Worm (Caenorhabditis elegans) whole organism, L4 larva: ENCODE measurements around the gene pdhk-2.

Source experiments
- D1046.2 ChIP-seq: fragments of 200-800 bp; sonication (Bioruptor generic); IDR thresholded peaks from 2 replicates; pipeline ENCODE4 v1.3.6; 2022; ENCODE audit warnings: missing genetic modification characterization, missing compliant biosample characterization
- F26F4.8 ChIP-seq: fragments of 200-800 bp; sonication (Bioruptor generic); conservative IDR thresholded peaks from 2 replicates; pipeline ENCODE4 v1.3.6; 2022; ENCODE audit warnings: missing genetic modification characterization, missing compliant biosample characterization
- F49E8.2 ChIP-seq: sonication (generic microtip); optimal IDR thresholded peaks from 2 replicates; lab custom pipeline; 2016; ENCODE audit warnings: missing compliant biosample characterization, mild to moderate bottlenecking, missing genetic modification characterization, borderline replicate concordance
- R02D3.7 ChIP-seq: fragments of 150-350 bp; sonication (generic microtip); optimal IDR thresholded peaks from 3 replicates; lab custom pipeline; 2014; ENCODE audit warnings: missing biosample characterization, missing genetic modification characterization
- ZK337.2 ChIP-seq: fragments of 200-800 bp; sonication (Bioruptor generic); IDR thresholded peaks from 2 replicates; pipeline ENCODE4 v1.3.6; 2022; ENCODE audit warnings: missing genetic modification reagents, missing genetic modification characterization, missing compliant biosample characterization
- aha-1 ChIP-seq: fragments of 150-350 bp; peaks from one replicate; lab custom pipeline; 2014; ENCODE audit warnings: missing biosample characterization, missing genetic modification characterization
- aly-2 ChIP-seq: sonication (generic microtip); optimal IDR thresholded peaks from 2 replicates; lab custom pipeline; 2018; ENCODE audit warnings: missing biosample characterization, missing genetic modification characterization
- ceh-20 ChIP-seq: fragments of 200-800 bp; sonication (Bioruptor generic); IDR thresholded peaks from 2 replicates; pipeline ENCODE4 v1.3.6; 2022; ENCODE audit warnings: missing genetic modification reagents, missing genetic modification characterization, missing compliant biosample characterization
- ceh-44 ChIP-seq: fragments of 200-800 bp; sonication (Bioruptor generic); IDR thresholded peaks from 2 replicates; pipeline ENCODE4 v1.3.6; 2022; ENCODE audit warnings: missing genetic modification reagents, missing genetic modification characterization, missing compliant biosample characterization
- ctbp-1 ChIP-seq: fragments of 200-800 bp; sonication (Bioruptor generic); IDR thresholded peaks from 2 replicates; pipeline ENCODE4 v1.3.6; 2022; ENCODE audit warnings: missing genetic modification reagents, missing genetic modification characterization, missing compliant biosample characterization
- dmd-6 ChIP-seq: fragments of 200-800 bp; sonication (Bioruptor generic); IDR thresholded peaks from 2 replicates; pipeline ENCODE4 v1.3.6; 2022; ENCODE audit warnings: missing genetic modification reagents, missing genetic modification characterization, missing compliant biosample characterization
- dpl-1 ChIP-seq: fragments of 150-350 bp; optimal IDR thresholded peaks from 2 replicates; lab custom pipeline; 2014; ENCODE audit warnings: missing biosample characterization, missing genetic modification reagents, missing genetic modification characterization
- duxl-1 ChIP-seq: sonication (generic microtip); optimal IDR thresholded peaks from 2 replicates; lab custom pipeline; 2016; ENCODE audit warnings: mild to moderate bottlenecking, missing genetic modification characterization, moderate library complexity, missing compliant biosample characterization; ENCODE audit not compliant: poor library complexity
- fos-1 ChIP-seq: fragments of 150-350 bp; optimal IDR thresholded peaks from 2 replicates; lab custom pipeline; 2014; ENCODE audit warnings: missing biosample characterization, missing genetic modification characterization
- gei-8 ChIP-seq: fragments of 200-800 bp; sonication (Bioruptor generic); optimal IDR thresholded peaks from 2 replicates; lab custom pipeline; 2018; ENCODE audit warnings: mild to moderate bottlenecking, missing genetic modification characterization, missing compliant biosample characterization
- hif-1 ChIP-seq, 2 experiments: sonication (generic microtip); optimal IDR thresholded peaks; 2 replicates each; lab custom pipeline; 2016 to 2017; ENCODE audit warnings: missing compliant biosample characterization in 2 of 2, missing genetic modification characterization in 2 of 2, missing genetic modification reagents in 2 of 2, missing genotype in 2 of 2, mild to moderate bottlenecking in 1 of 2
- hlh-11 ChIP-seq: fragments of 200-800 bp; sonication (Bioruptor generic); optimal IDR thresholded peaks from 2 replicates; lab custom pipeline; 2018; ENCODE audit warnings: mild to moderate bottlenecking, missing genetic modification characterization, missing compliant biosample characterization
- hlh-30 ChIP-seq: sonication (generic microtip); optimal IDR thresholded peaks from 2 replicates; lab custom pipeline; 2017; ENCODE audit warnings: antibody characterized with exemption, mild to moderate bottlenecking, missing genetic modification characterization, missing compliant biosample characterization; ENCODE audit not compliant: insufficient read depth
- hmg-1.1 ChIP-seq: fragments of 200-800 bp; sonication (Bioruptor generic); IDR thresholded peaks from 2 replicates; pipeline ENCODE4 v1.3.6; 2022; ENCODE audit warnings: missing genetic modification reagents, missing genetic modification characterization, missing compliant biosample characterization
- lim-7 ChIP-seq: fragments of 200-800 bp; sonication (Bioruptor generic); IDR thresholded peaks from 2 replicates; pipeline ENCODE4 v1.3.6; 2022; ENCODE audit warnings: missing genetic modification characterization, missing compliant biosample characterization
- lin-1 ChIP-seq: fragments of 200-800 bp; sonication (Bioruptor generic); IDR thresholded peaks from 2 replicates; pipeline ENCODE4 v1.3.6; 2022; ENCODE audit warnings: missing genetic modification reagents, missing genetic modification characterization, missing compliant biosample characterization
- lin-13 ChIP-seq: fragments of 150-350 bp; optimal IDR thresholded peaks from 2 replicates; lab custom pipeline; 2014; ENCODE audit warnings: missing biosample characterization, missing genetic modification reagents, missing genetic modification characterization
- lsy-2 ChIP-seq, 2 experiments: fragments of 150-350 bp in 1 of 2; sonication (generic microtip) in 1 of 2; optimal IDR thresholded peaks; 2 replicates each; lab custom pipeline; 2014 to 2017; ENCODE audit warnings: missing biosample characterization in 2 of 2, missing genetic modification characterization in 2 of 2
- madf-5 ChIP-seq, 2 experiments: fragments of 200-800 bp; sonication (Bioruptor generic); IDR thresholded peaks; 2 replicates each; pipeline ENCODE4 v1.3.6; 2022; ENCODE audit warnings: missing compliant biosample characterization in 2 of 2, missing genetic modification characterization in 2 of 2
- mdt-29 ChIP-seq: fragments of 200-800 bp; sonication (Bioruptor generic); IDR thresholded peaks from 2 replicates; pipeline ENCODE4 v1.3.6; 2022; ENCODE audit warnings: missing genetic modification reagents, missing genetic modification characterization, missing compliant biosample characterization
- mes-2 ChIP-seq: sonication (generic microtip); optimal IDR thresholded peaks from 2 replicates; lab custom pipeline; 2016; ENCODE audit warnings: missing genotype, mild to moderate bottlenecking, missing genetic modification characterization, missing compliant biosample characterization; ENCODE audit not compliant: poor library complexity, severe bottlenecking
- nhr-28 ChIP-seq: fragments of 150-350 bp; optimal IDR thresholded peaks from 2 replicates; lab custom pipeline; 2014; ENCODE audit warnings: missing biosample characterization, missing genetic modification characterization
- nhr-41 ChIP-seq: fragments of 200-800 bp; sonication (Bioruptor generic); IDR thresholded peaks from 2 replicates; pipeline ENCODE4 v1.3.6; 2022; ENCODE audit warnings: missing genetic modification reagents, missing genetic modification characterization, missing compliant biosample characterization
- nhr-76 ChIP-seq: fragments of 150-350 bp; optimal IDR thresholded peaks from 2 replicates; lab custom pipeline; 2014; ENCODE audit warnings: missing biosample characterization, missing genetic modification characterization
- pha-4 ChIP-seq, 2 experiments: fragments of 150-350 bp in 1 of 2; fragments of 200-800 bp in 1 of 2; sonication (Bioruptor generic) in 1 of 2; IDR thresholded peaks in 1 of 2; optimal IDR thresholded peaks in 1 of 2; 2 replicates each; pipeline versions ENCODE4 v1.3.6 to Lab custom; 2014 to 2022; ENCODE audit warnings: missing genetic modification characterization in 2 of 2, missing genetic modification reagents in 2 of 2, missing biosample characterization in 1 of 2, missing compliant biosample characterization in 1 of 2
- pqm-1 ChIP-seq: sonication (generic microtip); optimal IDR thresholded peaks from 2 replicates; lab custom pipeline; 2017; ENCODE audit warnings: missing biosample characterization, missing genetic modification characterization
- unc-62 ChIP-seq, 3 experiments: fragments of 150-350 bp in 1 of 3; sonication (generic microtip); optimal IDR thresholded peaks in 2 of 3; peaks in 1 of 3; 1 replicate in 1 of 3; 2 replicates in 2 of 3; lab custom pipeline; 2014 to 2017; ENCODE audit warnings: missing biosample characterization in 3 of 3, missing genetic modification characterization in 3 of 3, missing genetic modification reagents in 3 of 3, missing genotype in 1 of 3
- zag-1 ChIP-seq: fragments of 150-350 bp; optimal IDR thresholded peaks from 2 replicates; lab custom pipeline; 2014; ENCODE audit warnings: missing biosample characterization, missing genetic modification characterization
- zip-11 ChIP-seq: fragments of 200-800 bp; sonication (Bioruptor generic); IDR thresholded peaks from 2 replicates; pipeline ENCODE4 v1.3.6; 2022; ENCODE audit warnings: missing genetic modification characterization, missing compliant biosample characterization

Gene pdhk-2

ce11 chrIII:8766467-8766866 lies 25.3 kb upstream of the pdhk-2 start:
- TF ChIP-seq ceh-20 (GFP tag; lab: Robert Waterston, UW) (no peak), aha-1 (tag; lab: Kevin White, UChicago) (peak; percentile 94), R02D3.7 (tag; lab: Kevin White, UChicago) (no peak), nhr-28 (no peak), D1046.2 (GFP tag; lab: Robert Waterston, UW) (no peak)

ce11 chrIII:8765030-8765429 lies 23.8 kb upstream of the pdhk-2 start:
- no peak for TF ChIP-seq aly-2 (tag; lab: Kevin White, UChicago)
- no peak for TF ChIP-seq ctbp-1 (GFP tag; lab: Robert Waterston, UW)
- no peak for TF ChIP-seq pha-4 (GFP tag; IDR thresholded peaks at IDR 0.05; lab: Robert Waterston, UW)
- no peak for TF ChIP-seq pha-4 (tag; optimal IDR thresholded peaks at IDR 0.05; lab: Kevin White, UChicago)
- no peak for TF ChIP-seq hlh-30
- no peak for TF ChIP-seq ceh-44
- TF ChIP-seq lim-7 (GFP tag; lab: Robert Waterston, UW): no peak
- no peak for TF ChIP-seq lin-1 (GFP tag; lab: Robert Waterston, UW)
- no peak for TF ChIP-seq ZK337.2
- TF ChIP-seq mdt-29 (GFP tag; lab: Robert Waterston, UW): no peak
- no peak for TF ChIP-seq hmg-1.1 (GFP tag; lab: Robert Waterston, UW)
- no peak for TF ChIP-seq zag-1 (tag; lab: Kevin White, UChicago)

DNA sequence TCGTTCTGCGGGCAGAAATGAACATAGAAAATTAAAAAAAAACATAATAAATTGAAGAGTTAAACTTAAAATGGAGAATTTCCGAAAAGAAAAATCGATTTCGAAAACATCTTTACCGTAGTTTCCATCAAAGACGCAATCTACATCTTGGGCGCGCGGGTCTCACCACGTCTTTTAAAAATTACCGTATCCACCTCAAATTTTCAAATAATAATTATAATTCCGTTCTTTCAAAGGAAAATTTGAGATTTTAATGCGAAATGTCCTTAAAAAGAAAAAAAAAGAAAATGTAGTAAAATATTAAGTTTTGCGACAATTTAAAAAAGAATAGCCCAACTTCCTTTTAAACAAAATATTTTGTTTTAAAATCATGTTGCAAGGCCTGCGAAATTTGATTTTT lies 21.9 kb upstream of the pdhk-2 start:
- TF ChIP-seq lsy-2 (tag; optimal IDR thresholded peaks at IDR 0.05; lab: Kevin White, UChicago): peak in 1 of 2 experiments; percentile 45
- TF ChIP-seq lin-13 (GFP tag; lab: Kevin White, UChicago): no peak
- TF ChIP-seq madf-5 (GFP tag; IDR thresholded peaks at IDR 0.05; lab: Robert Waterston, UW): no peak
- no peak for TF ChIP-seq D1046.2 (GFP tag; lab: Robert Waterston, UW)
- TF ChIP-seq pha-4 (GFP tag; IDR thresholded peaks at IDR 0.05; lab: Robert Waterston, UW): no peak
- no peak for TF ChIP-seq pha-4 (tag; optimal IDR thresholded peaks at IDR 0.05; lab: Kevin White, UChicago)

ce11 chrIII:8762016-8762415 lies 20.8 kb upstream of the pdhk-2 start:
- TF ChIP-seq madf-5 (GFP tag; IDR thresholded peaks at IDR 0.05; lab: Robert Waterston, UW) (no peak), dpl-1 (GFP tag; lab: Kevin White, UChicago) (no peak), F26F4.8 (GFP tag; lab: Robert Waterston, UW) (no peak), dmd-6 (GFP tag; lab: Robert Waterston, UW) (peak; percentile 32), ctbp-1 (GFP tag; lab: Robert Waterston, UW) (no peak), nhr-76 (tag; lab: Kevin White, UChicago) (no peak), lsy-2 (tag; optimal IDR thresholded peaks at IDR 0.05; lab: Kevin White, UChicago) (no peak), duxl-1 (tag; lab: Kevin White, UChicago) (no peak), unc-62 (GFP tag; optimal IDR thresholded peaks at IDR 0.05 in 1 of 2; lab: Kevin White, UChicago) (peak in 1 of 2 experiments; percentile 91), unc-62 (tag; optimal IDR thresholded peaks at IDR 0.05; lab: Kevin White, UChicago) (no peak), F49E8.2 (tag; lab: Kevin White, UChicago) (no peak), fos-1 (tag; lab: Kevin White, UChicago) (no peak), pqm-1 (no peak), hif-1 (tag; optimal IDR thresholded peaks at IDR 0.05; lab: Kevin White, UChicago) (no peak), nhr-41 (GFP tag; lab: Robert Waterston, UW) (no peak), mdt-29 (GFP tag; lab: Robert Waterston, UW) (no peak), zip-11 (GFP tag; lab: Robert Waterston, UW) (no peak)

ce11 chrIII:8761040-8761654 lies 19.9 kb upstream of the pdhk-2 start, which contains the start of gene aak-1:
Gene aak-1 (minus strand): TSS chrIII:8761090.
- TF ChIP-seq aha-1 (tag; lab: Kevin White, UChicago) (peak; percentile 88), zag-1 (tag; lab: Kevin White, UChicago) (no peak), gei-8 (no peak), mes-2 (tag; lab: Kevin White, UChicago) (peak; percentile 10), hlh-11 (tag; lab: Kevin White, UChicago) (peak; percentile 47), hlh-30 (peak; percentile 75)
